Worm (Caenorhabditis elegans) whole organism, midembryonic: Measurements from ENCODE around the gene grl-15.

Source experiments
- T22C8.4 ChIP-seq: fragments of 200-800 bp; sonication (Bioruptor generic); IDR thresholded peaks from 2 replicates; pipeline ENCODE4 v1.3.6; 2022; ENCODE audit warnings: missing genetic modification characterization, missing compliant biosample characterization
- cog-1 ChIP-seq: sonication (generic microtip); optimal IDR thresholded peaks from 2 replicates; lab custom pipeline; 2016; ENCODE audit warnings: missing genetic modification characterization, missing compliant biosample characterization
- flt-1 ChIP-seq: fragments of 200-800 bp; sonication (Bioruptor generic); IDR thresholded peaks from 2 replicates; pipeline ENCODE4 v1.3.6; 2022; ENCODE audit warnings: missing genetic modification characterization, missing compliant biosample characterization

- TF ChIP-seq flt-1 (GFP tag; lab: Robert Waterston, UW) (no peak), T22C8.4 (GFP tag; lab: Robert Waterston, UW) (no peak), cog-1 (tag; lab: Kevin White, UChicago) (no peak)
Observed at ce11 chrIII:12194190-12194589, 41.6 kb downstream of the grl-15 start, which contains the start of gene Y75B8A.44.
